Worm (Caenorhabditis elegans) whole organism, L1 larva: ENCODE measurements around the gene T22F3.11.

Source experiments
- F16B12.6 ChIP-seq: fragments of 150-350 bp; optimal IDR thresholded peaks from 2 replicates; lab custom pipeline; 2014; ENCODE audit warnings: missing biosample characterization, missing genetic modification characterization
- Y116A8C.19 ChIP-seq: sonication (generic microtip); optimal IDR thresholded peaks from 2 replicates; lab custom pipeline; 2016; ENCODE audit warnings: missing compliant biosample characterization, missing genetic modification characterization, borderline replicate concordance
- alr-1 ChIP-seq: fragments of 200-800 bp; sonication (Bioruptor generic); optimal IDR thresholded peaks from 2 replicates; lab custom pipeline; 2018; ENCODE audit warnings: borderline replicate concordance, mild to moderate bottlenecking, missing genetic modification characterization, missing compliant biosample characterization
- aly-2 ChIP-seq: fragments of 150-350 bp; optimal IDR thresholded peaks from 2 replicates; lab custom pipeline; 2014; ENCODE audit warnings: missing biosample characterization, missing genetic modification characterization
- blmp-1 ChIP-seq: fragments of 150-350 bp; optimal IDR thresholded peaks from 2 replicates; lab custom pipeline; 2014; ENCODE audit warnings: missing biosample characterization, missing genetic modification characterization
- dpl-1 ChIP-seq, 3 experiments: fragments of 150-350 bp in 2 of 3; sonication (generic microtip) in 1 of 3; optimal IDR thresholded peaks; 2 replicates each; lab custom pipeline; 2014 to 2017; ENCODE audit warnings: missing biosample characterization in 3 of 3, missing genetic modification characterization in 3 of 3, missing genetic modification reagents in 3 of 3
- dsc-1 ChIP-seq: sonication (generic microtip); optimal IDR thresholded peaks from 2 replicates; lab custom pipeline; 2016; ENCODE audit warnings: mild to moderate bottlenecking, missing genetic modification characterization, missing compliant biosample characterization
- efl-1 ChIP-seq, 4 experiments: fragments of 150-350 bp; optimal IDR thresholded peaks in 3 of 4; peaks in 1 of 4; 1 replicate in 1 of 4; 2 replicates in 3 of 4; lab custom pipeline; 2014; ENCODE audit warnings: missing biosample characterization in 2 of 4, missing genetic modification characterization in 2 of 4, missing genetic modification reagents in 2 of 4
- elt-3 ChIP-seq, 6 experiments: fragments of 150-350 bp in 1 of 6; sonication (generic microtip); optimal IDR thresholded peaks; 2 replicates each; lab custom pipeline; 2017 to 2018; ENCODE audit warnings: missing biosample characterization in 6 of 6, missing genetic modification characterization in 6 of 6, inconsistent platforms in 1 of 6
- ets-5 ChIP-seq: fragments of 200-800 bp; sonication (Bioruptor generic); IDR thresholded peaks from 2 replicates; pipeline ENCODE4 v1.3.6; 2022; ENCODE audit warnings: missing genetic modification characterization, missing compliant biosample characterization
- fkh-10 ChIP-seq: sonication (generic microtip); optimal IDR thresholded peaks from 2 replicates; lab custom pipeline; 2017; ENCODE audit warnings: missing biosample characterization, missing genetic modification reagents, missing genetic modification characterization
- fkh-8 ChIP-seq: sonication (generic microtip); optimal IDR thresholded peaks from 2 replicates; lab custom pipeline; 2016; ENCODE audit warnings: mild to moderate bottlenecking, missing genetic modification characterization, missing compliant biosample characterization
- fos-1 ChIP-seq: fragments of 150-350 bp; optimal IDR thresholded peaks from 2 replicates; lab custom pipeline; 2014; ENCODE audit warnings: missing biosample characterization, missing genetic modification characterization
- hlh-17 ChIP-seq: fragments of 200-800 bp; sonication (Bioruptor generic); optimal IDR thresholded peaks from 2 replicates; lab custom pipeline; 2018; ENCODE audit warnings: missing genetic modification characterization, mild to moderate bottlenecking, missing compliant biosample characterization, moderate library complexity, borderline replicate concordance
- isw-1 ChIP-seq: fragments of 200-800 bp; sonication (Bioruptor generic); IDR thresholded peaks from 2 replicates; pipeline ENCODE4 v1.3.6; 2022; ENCODE audit warnings: missing genetic modification characterization, missing compliant biosample characterization
- jun-1 ChIP-seq: fragments of 150-350 bp; optimal IDR thresholded peaks from 2 replicates; lab custom pipeline; 2014; ENCODE audit warnings: missing biosample characterization, missing genetic modification reagents, missing genetic modification characterization
- lin-15B ChIP-seq: fragments of 150-350 bp; sonication (generic microtip); optimal IDR thresholded peaks from 3 replicates; lab custom pipeline; 2014; ENCODE audit warnings: missing biosample characterization, missing genetic modification characterization
- lin-39 ChIP-seq: fragments of 150-350 bp; optimal IDR thresholded peaks from 2 replicates; lab custom pipeline; 2014; ENCODE audit warnings: missing biosample characterization, missing genetic modification reagents, missing genetic modification characterization
- lir-3 ChIP-seq: sonication (generic microtip); optimal IDR thresholded peaks from 2 replicates; lab custom pipeline; 2016; ENCODE audit warnings: mild to moderate bottlenecking, missing genetic modification characterization, moderate library complexity, missing compliant biosample characterization; ENCODE audit not compliant: poor library complexity
- mdl-1 ChIP-seq, 2 experiments: fragments of 150-350 bp; optimal IDR thresholded peaks; 2 replicates each; lab custom pipeline; 2014 to 2017; ENCODE audit warnings: missing biosample characterization in 2 of 2, missing genetic modification characterization in 2 of 2, inconsistent platforms in 1 of 2
- mep-1 ChIP-seq: fragments of 150-350 bp; optimal IDR thresholded peaks from 2 replicates; lab custom pipeline; 2014; ENCODE audit warnings: missing biosample characterization, missing genetic modification characterization
- nhr-11 ChIP-seq: fragments of 150-350 bp; optimal IDR thresholded peaks from 2 replicates; lab custom pipeline; 2014; ENCODE audit warnings: missing biosample characterization, missing genetic modification characterization
- nhr-20 ChIP-seq: sonication (generic microtip); optimal IDR thresholded peaks from 2 replicates; lab custom pipeline; 2016; ENCODE audit warnings: mild to moderate bottlenecking, missing genetic modification characterization, missing compliant biosample characterization
- nhr-237 ChIP-seq: fragments of 150-350 bp; optimal IDR thresholded peaks from 2 replicates; lab custom pipeline; 2014; ENCODE audit warnings: missing biosample characterization, missing genetic modification characterization
- nhr-47 ChIP-seq: sonication (generic microtip); optimal IDR thresholded peaks from 2 replicates; lab custom pipeline; 2016; ENCODE audit warnings: mild to moderate bottlenecking, missing genetic modification characterization, moderate library complexity, missing compliant biosample characterization
- nhr-71 ChIP-seq: sonication (generic microtip); optimal IDR thresholded peaks from 2 replicates; lab custom pipeline; 2016; ENCODE audit warnings: mild to moderate bottlenecking, missing genetic modification characterization, moderate library complexity, missing compliant biosample characterization
- nhr-77 ChIP-seq: fragments of 150-350 bp; optimal IDR thresholded peaks from 2 replicates; lab custom pipeline; 2014; ENCODE audit warnings: missing biosample characterization, missing genetic modification characterization
- nhr-85 ChIP-seq: sonication (generic microtip); peaks from one replicate; lab custom pipeline; 2016; ENCODE audit warnings: missing genetic modification characterization, inconsistent platforms, missing compliant biosample characterization
- pag-3 ChIP-seq: sonication (generic microtip); optimal IDR thresholded peaks from 2 replicates; lab custom pipeline; 2017; ENCODE audit warnings: missing genetic modification characterization, mild to moderate bottlenecking, missing compliant biosample characterization, antibody characterized with exemption, borderline replicate concordance; ENCODE audit not compliant: insufficient read depth
- pqm-1 ChIP-seq: sonication (generic microtip); optimal IDR thresholded peaks from 3 replicates; lab custom pipeline; 2017; ENCODE audit warnings: missing biosample characterization, missing genetic modification characterization
- skn-1 ChIP-seq: fragments of 150-350 bp; optimal IDR thresholded peaks from 2 replicates; lab custom pipeline; 2014; ENCODE audit warnings: missing biosample characterization, missing genetic modification characterization
- sox-4 ChIP-seq: sonication (generic microtip); optimal IDR thresholded peaks from 2 replicates; lab custom pipeline; 2016; ENCODE audit warnings: missing genetic modification characterization, missing compliant biosample characterization
- sptf-1 ChIP-seq: fragments of 150-350 bp; optimal IDR thresholded peaks from 2 replicates; lab custom pipeline; 2014; ENCODE audit warnings: missing biosample characterization, missing genetic modification characterization
- sup-37 ChIP-seq: fragments of 200-800 bp; sonication (Bioruptor generic); optimal IDR thresholded peaks from 2 replicates; lab custom pipeline; 2018; ENCODE audit warnings: mild to moderate bottlenecking, missing genetic modification characterization, missing compliant biosample characterization
- swsn-7 ChIP-seq: sonication (generic microtip); optimal IDR thresholded peaks from 2 replicates; lab custom pipeline; 2016; ENCODE audit warnings: missing genetic modification characterization, missing compliant biosample characterization
- unc-30 ChIP-seq: sonication (generic microtip); optimal IDR thresholded peaks from 2 replicates; lab custom pipeline; 2017; ENCODE audit warnings: missing biosample characterization, missing genetic modification characterization
- unc-62 ChIP-seq: fragments of 150-350 bp; optimal IDR thresholded peaks from 2 replicates; lab custom pipeline; 2014; ENCODE audit warnings: missing biosample characterization, missing genetic modification reagents, missing genetic modification characterization
- unc-86 ChIP-seq: sonication (generic microtip); optimal IDR thresholded peaks from 2 replicates; lab custom pipeline; 2016; ENCODE audit warnings: missing genetic modification characterization, missing compliant biosample characterization
- unc-98 ChIP-seq: fragments of 200-800 bp; sonication (Bioruptor generic); IDR thresholded peaks from 2 replicates; pipeline ENCODE4 v1.3.6; 2022; ENCODE audit warnings: missing genetic modification characterization, missing compliant biosample characterization
- ztf-4 ChIP-seq: fragments of 150-350 bp; optimal IDR thresholded peaks from 2 replicates; lab custom pipeline; 2014; ENCODE audit warnings: missing biosample characterization, missing genetic modification characterization

The T22F3.11 gene

ce11 chrV:3585011-3585410, 29.3 kb downstream of the T22F3.11 start:
- TF ChIP-seq nhr-237 (tag; lab: Kevin White, UChicago) (no peak), aly-2 (tag; lab: Kevin White, UChicago) (peak; percentile 3)

- TF ChIP-seq ztf-4 (no peak), dpl-1 (GFP tag; optimal IDR thresholded peaks at IDR 0.05; lab: Kevin White, UChicago) (no peak), pqm-1 (tag; lab: Kevin White, UChicago) (no peak), blmp-1 (tag; lab: Kevin White, UChicago) (no peak), unc-86 (no peak), nhr-11 (tag; lab: Kevin White, UChicago) (no peak), ets-5 (GFP tag; lab: Robert Waterston, UW) (no peak), aly-2 (tag; lab: Kevin White, UChicago) (no peak), lin-15B (tag; lab: Kevin White, UChicago) (no peak), hlh-17 (GFP tag; lab: Kevin White, UChicago) (no peak), mep-1 (tag; lab: Kevin White, UChicago) (no peak), fkh-10 (no peak)
These were observed 30.7 kb downstream of the T22F3.11 start for ce11 chrV:3583622-3584021.

- no peak for TF ChIP-seq swsn-7
- TF ChIP-seq hlh-17 (GFP tag; lab: Kevin White, UChicago): no peak
- no peak for TF ChIP-seq sptf-1 (tag; lab: Kevin White, UChicago)
- no peak for TF ChIP-seq fkh-10
These were observed 31.7 kb downstream of the T22F3.11 start for ce11 chrV:3582671-3583070.

ce11 chrV:3582086-3582485, 32.3 kb downstream of the T22F3.11 start:
- TF ChIP-seq nhr-85: peak; percentile 36
- no peak for TF ChIP-seq Y116A8C.19 (tag; lab: Kevin White, UChicago)
- TF ChIP-seq pag-3 (tag; lab: Kevin White, UChicago): no peak
- TF ChIP-seq fkh-8 (tag; lab: Kevin White, UChicago): no peak
- no peak for TF ChIP-seq lin-39 (tag; lab: Kevin White, UChicago)
- peak; percentile 15 for TF ChIP-seq nhr-71 (tag; lab: Kevin White, UChicago)

ce11 chrV:3581643-3582042, 32.7 kb downstream of the T22F3.11 start:
- no peak for TF ChIP-seq sptf-1 (tag; lab: Kevin White, UChicago)
- no peak for TF ChIP-seq unc-86
- no peak for TF ChIP-seq unc-30 (tag; lab: Kevin White, UChicago)
- TF ChIP-seq fkh-8 (tag; lab: Kevin White, UChicago): no peak
- no peak for TF ChIP-seq unc-98 (GFP tag; lab: Robert Waterston, UW)
- no peak for TF ChIP-seq fos-1 (tag; lab: Kevin White, UChicago)
- no peak for TF ChIP-seq hlh-17 (GFP tag; lab: Kevin White, UChicago)
- TF ChIP-seq alr-1 (tag; lab: Kevin White, UChicago): no peak
- no peak for TF ChIP-seq pag-3 (tag; lab: Kevin White, UChicago)
- TF ChIP-seq nhr-20 (tag; lab: Kevin White, UChicago): no peak

ce11 chrV:3581034-3581433, 33.3 kb downstream of the T22F3.11 start:
- TF ChIP-seq mdl-1 (tag; optimal IDR thresholded peaks at IDR 0.05; lab: Kevin White, UChicago) (peak in 1 of 2 experiments; percentile 9), skn-1 (no peak), nhr-71 (tag; lab: Kevin White, UChicago) (peak; percentile 6), F16B12.6 (tag; lab: Kevin White, UChicago) (no peak)

- TF ChIP-seq efl-1 (optimal IDR thresholded peaks at IDR 0.05; lab: Kevin White, UChicago) (no peak), efl-1 (GFP tag; optimal IDR thresholded peaks at IDR 0.05 in 1 of 2; lab: Kevin White, UChicago) (peak in 1 of 2 experiments; percentile 27), dsc-1 (tag; lab: Kevin White, UChicago) (no peak), nhr-77 (tag; lab: Kevin White, UChicago) (no peak), lir-3 (tag; lab: Kevin White, UChicago) (no peak), elt-3 (tag; optimal IDR thresholded peaks at IDR 0.05; lab: Kevin White, UChicago) (peak in 2 of 6 experiments; percentile 8 to 39), sox-4 (tag; lab: Kevin White, UChicago) (no peak), nhr-47 (tag; lab: Kevin White, UChicago) (no peak), blmp-1 (tag; lab: Kevin White, UChicago) (peak; percentile 52), nhr-237 (tag; lab: Kevin White, UChicago) (no peak), lin-39 (tag; lab: Kevin White, UChicago) (no peak), isw-1 (GFP tag; lab: Robert Waterston, UW) (no peak), unc-62 (GFP tag; lab: Kevin White, UChicago) (no peak), jun-1 (no peak), sup-37 (GFP tag; lab: Kevin White, UChicago) (no peak), nhr-20 (tag; lab: Kevin White, UChicago) (no peak)
These were observed 34.0 kb downstream of the T22F3.11 start for ce11 chrV:3580385-3580784.
